Worm (Caenorhabditis elegans) whole organism, mixed stage, embryonic: ENCODE results near the gene vars-1.

Source experiments
- M03D4.4 ChIP-seq: sonication (generic microtip); optimal IDR thresholded peaks from 2 replicates; lab custom pipeline; 2017; ENCODE audit warnings: mild to moderate bottlenecking, missing genetic modification characterization, missing compliant biosample characterization
- bed-3 ChIP-seq: fragments of 200-800 bp; sonication (Bioruptor generic); optimal IDR thresholded peaks from 3 replicates; lab custom pipeline; 2018; ENCODE audit warnings: mild to moderate bottlenecking, missing genetic modification characterization, moderate library complexity, missing compliant biosample characterization
- blmp-1 ChIP-seq: fragments of 150-350 bp; optimal IDR thresholded peaks from 2 replicates; lab custom pipeline; 2014; ENCODE audit warnings: missing biosample characterization, missing genetic modification characterization
- ceh-39 ChIP-seq: fragments of 150-350 bp; optimal IDR thresholded peaks from 2 replicates; lab custom pipeline; 2014; ENCODE audit warnings: missing biosample characterization, missing genetic modification characterization
- ceh-43 ChIP-seq: fragments of 200-800 bp; sonication (Bioruptor generic); optimal IDR thresholded peaks from 2 replicates; lab custom pipeline; 2018; ENCODE audit warnings: mild to moderate bottlenecking, missing genetic modification characterization, moderate library complexity, missing compliant biosample characterization
- ces-1 ChIP-seq: fragments of 150-350 bp; optimal IDR thresholded peaks from 2 replicates; lab custom pipeline; 2014; ENCODE audit warnings: missing biosample characterization, missing genetic modification reagents, missing genetic modification characterization
- cnd-1 ChIP-seq: fragments of 200-800 bp; sonication (Bioruptor generic); optimal IDR thresholded peaks from 2 replicates; lab custom pipeline; 2018; ENCODE audit warnings: mild to moderate bottlenecking, missing genetic modification characterization, missing compliant biosample characterization
- drap-1 ChIP-seq: fragments of 200-800 bp; sonication (Bioruptor generic); optimal IDR thresholded peaks from 3 replicates; lab custom pipeline; 2018; ENCODE audit warnings: mild to moderate bottlenecking, missing genetic modification characterization, missing compliant biosample characterization
- elt-1 ChIP-seq: sonication (generic microtip); optimal IDR thresholded peaks from 2 replicates; lab custom pipeline; 2017; ENCODE audit warnings: missing genetic modification characterization, mild to moderate bottlenecking, missing compliant biosample characterization, antibody characterized with exemption, moderate library complexity, borderline replicate concordance; ENCODE audit not compliant: insufficient read depth
- elt-3 ChIP-seq: fragments of 150-350 bp; optimal IDR thresholded peaks from 2 replicates; lab custom pipeline; 2014; ENCODE audit warnings: missing biosample characterization, missing genetic modification characterization
- flh-1 ChIP-seq: fragments of 200-800 bp; sonication (Bioruptor generic); optimal IDR thresholded peaks from 2 replicates; lab custom pipeline; 2018; ENCODE audit warnings: mild to moderate bottlenecking, missing genetic modification characterization, moderate library complexity, missing compliant biosample characterization
- ham-2 ChIP-seq: fragments of 200-800 bp; sonication (Bioruptor generic); optimal IDR thresholded peaks from 2 replicates; lab custom pipeline; 2018; ENCODE audit warnings: mild to moderate bottlenecking, missing genetic modification characterization, missing compliant biosample characterization
- hlh-1 ChIP-seq: fragments of 150-350 bp; optimal IDR thresholded peaks from 2 replicates; lab custom pipeline; 2014; ENCODE audit warnings: missing biosample characterization, missing genetic modification reagents, missing genetic modification characterization
- lin-13 ChIP-seq: fragments of 150-350 bp; optimal IDR thresholded peaks from 2 replicates; lab custom pipeline; 2014; ENCODE audit warnings: missing biosample characterization, missing genetic modification characterization
- lin-32 ChIP-seq: fragments of 200-800 bp; sonication (Bioruptor generic); optimal IDR thresholded peaks from 2 replicates; lab custom pipeline; 2018; ENCODE audit warnings: mild to moderate bottlenecking, missing genetic modification characterization, missing compliant biosample characterization
- lsy-2 ChIP-seq: fragments of 150-350 bp; optimal IDR thresholded peaks from 2 replicates; lab custom pipeline; 2014; ENCODE audit warnings: missing biosample characterization, missing genetic modification characterization
- mab-5 ChIP-seq: fragments of 150-350 bp; optimal IDR thresholded peaks from 2 replicates; lab custom pipeline; 2014; ENCODE audit warnings: missing biosample characterization, missing genetic modification characterization
- mep-1 ChIP-seq: fragments of 150-350 bp; optimal IDR thresholded peaks from 2 replicates; lab custom pipeline; 2017; ENCODE audit warnings: missing biosample characterization, missing genetic modification reagents, missing genetic modification characterization, inconsistent platforms
- mls-2 ChIP-seq: sonication (generic microtip); optimal IDR thresholded peaks from 2 replicates; lab custom pipeline; 2016; ENCODE audit warnings: mild to moderate bottlenecking, missing genetic modification characterization, moderate library complexity, missing compliant biosample characterization
- nhr-12 ChIP-seq: fragments of 150-350 bp; optimal IDR thresholded peaks from 2 replicates; lab custom pipeline; 2014; ENCODE audit warnings: missing biosample characterization, missing genetic modification characterization
- nhr-2 ChIP-seq: fragments of 150-350 bp; optimal IDR thresholded peaks from 2 replicates; lab custom pipeline; 2014; ENCODE audit warnings: missing biosample characterization, missing genetic modification characterization
- nhr-237 ChIP-seq: fragments of 150-350 bp; optimal IDR thresholded peaks from 2 replicates; lab custom pipeline; 2014; ENCODE audit warnings: missing biosample characterization, missing genetic modification characterization
- nhr-28 ChIP-seq: fragments of 150-350 bp; optimal IDR thresholded peaks from 2 replicates; lab custom pipeline; 2014; ENCODE audit warnings: missing biosample characterization, missing genetic modification characterization
- nhr-76 ChIP-seq: sonication (generic microtip); optimal IDR thresholded peaks from 2 replicates; lab custom pipeline; 2017; ENCODE audit warnings: missing biosample characterization, missing genetic modification characterization
- pha-4 ChIP-seq: fragments of 150-350 bp; optimal IDR thresholded peaks from 2 replicates; lab custom pipeline; 2018; ENCODE audit warnings: missing biosample characterization, missing genetic modification reagents, missing genetic modification characterization
- snpc-4 ChIP-seq: fragments of 150-350 bp; optimal IDR thresholded peaks from 2 replicates; lab custom pipeline; 2014; ENCODE audit warnings: missing biosample characterization, missing genetic modification characterization
- sptf-1 ChIP-seq: sonication (generic microtip); optimal IDR thresholded peaks from 2 replicates; lab custom pipeline; 2017; ENCODE audit warnings: mild to moderate bottlenecking, missing genetic modification characterization, moderate library complexity, missing compliant biosample characterization
- tbx-8 ChIP-seq: fragments of 200-800 bp; sonication (Bioruptor generic); optimal IDR thresholded peaks from 2 replicates; lab custom pipeline; 2018; ENCODE audit warnings: mild to moderate bottlenecking, missing genetic modification characterization, moderate library complexity, missing compliant biosample characterization
- unc-120 ChIP-seq: sonication (generic microtip); optimal IDR thresholded peaks from 2 replicates; lab custom pipeline; 2017; ENCODE audit warnings: missing genetic modification characterization, missing compliant biosample characterization; ENCODE audit not compliant: poor library complexity, severe bottlenecking
- unc-39 ChIP-seq: fragments of 150-350 bp; optimal IDR thresholded peaks from 2 replicates; lab custom pipeline; 2014; ENCODE audit warnings: missing biosample characterization, missing genetic modification characterization
- unc-62 ChIP-seq: fragments of 150-350 bp; optimal IDR thresholded peaks from 2 replicates; lab custom pipeline; 2014; ENCODE audit warnings: missing biosample characterization, missing genetic modification reagents, missing genetic modification characterization
- zip-8 ChIP-seq: fragments of 150-350 bp; optimal IDR thresholded peaks from 2 replicates; lab custom pipeline; 2014; ENCODE audit warnings: missing biosample characterization, missing genetic modification characterization

vars-1 gene

DNA sequence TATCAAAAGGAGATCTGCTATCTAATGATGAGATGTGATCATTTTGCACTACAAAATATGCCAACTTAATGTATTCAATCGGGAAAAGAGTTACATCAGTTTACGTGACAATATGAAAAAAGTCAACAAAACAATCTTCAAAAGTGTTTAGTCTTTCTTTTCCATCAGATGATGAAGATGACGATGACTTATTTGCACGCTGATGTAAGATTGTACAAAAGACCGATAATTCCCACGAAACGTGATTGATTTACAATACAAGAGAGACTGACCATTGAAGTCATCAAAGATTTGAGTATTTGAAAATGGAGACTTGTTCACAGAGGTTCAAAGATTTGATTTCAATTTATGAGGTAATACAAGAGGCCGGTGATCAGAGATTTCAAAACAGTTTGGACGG lies 6.0 kb upstream of the vars-1 start:
- TF ChIP-seq zip-8: no peak
- TF ChIP-seq unc-120 (tag; lab: Kevin White, UChicago): no peak
- TF ChIP-seq bed-3: no peak
- TF ChIP-seq elt-3 (tag; lab: Kevin White, UChicago): no peak
- TF ChIP-seq nhr-237 (tag; lab: Kevin White, UChicago): no peak
- TF ChIP-seq nhr-28: no peak
- no peak for TF ChIP-seq lsy-2 (tag; lab: Kevin White, UChicago)
- TF ChIP-seq hlh-1 (tag; lab: Kevin White, UChicago): no peak
- TF ChIP-seq sptf-1 (tag; lab: Kevin White, UChicago): no peak
- no peak for TF ChIP-seq pha-4 (tag; lab: Kevin White, UChicago)
- TF ChIP-seq unc-39 (tag; lab: Kevin White, UChicago): no peak
- no peak for TF ChIP-seq M03D4.4 (tag; lab: Kevin White, UChicago)
- no peak for TF ChIP-seq lin-13
- TF ChIP-seq ceh-43 (GFP tag; lab: Kevin White, UChicago): no peak
- TF ChIP-seq, all 35 proteins: peak for 0

DNA sequence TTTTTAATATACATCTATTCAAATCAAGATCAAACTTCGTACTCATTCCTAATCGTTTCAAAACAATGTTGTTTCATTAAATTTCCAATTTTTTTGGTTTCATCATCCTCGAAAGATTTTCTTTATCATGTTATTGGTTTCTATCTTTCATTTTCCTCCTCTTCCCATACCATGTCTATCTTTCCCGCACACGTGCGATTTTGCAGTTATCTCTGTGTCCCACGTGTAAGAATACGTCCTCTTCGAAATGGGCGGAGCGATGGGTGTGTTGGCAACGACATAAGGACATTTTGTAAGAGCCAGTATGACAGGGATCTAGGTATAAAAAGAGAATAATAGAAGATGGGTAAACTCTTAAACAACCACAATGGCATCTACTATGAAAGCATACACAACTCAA lies 4.9 kb upstream of the vars-1 start, which contains the start of gene F43H9.4:
Gene F43H9.4, plus strand, starts transcription at position 366 of the 400 bp plus-strand sequence.
- TF ChIP-seq snpc-4 (tag; lab: Kevin White, UChicago): no peak
- no peak for TF ChIP-seq unc-39 (tag; lab: Kevin White, UChicago)
- TF ChIP-seq elt-3 (tag; lab: Kevin White, UChicago): no peak
- TF ChIP-seq nhr-12: no peak
- no peak for TF ChIP-seq mab-5 (tag; lab: Kevin White, UChicago)
- TF ChIP-seq mls-2 (tag; lab: Kevin White, UChicago): no peak
- TF ChIP-seq unc-62 (GFP tag; lab: Kevin White, UChicago): no peak
- no peak for TF ChIP-seq pha-4 (tag; lab: Kevin White, UChicago)
- TF ChIP-seq mep-1 (tag; lab: Kevin White, UChicago): no peak
- TF ChIP-seq flh-1 (GFP tag; lab: Kevin White, UChicago): no peak
- no peak for TF ChIP-seq lin-32
- TF ChIP-seq ham-2: no peak
- no peak for TF ChIP-seq drap-1 (GFP tag; lab: Kevin White, UChicago)
- no peak for TF ChIP-seq lin-13
- no peak for TF ChIP-seq nhr-2
- TF ChIP-seq ceh-39 (tag; lab: Kevin White, UChicago): no peak
- no peak for TF ChIP-seq nhr-76
- no peak for TF ChIP-seq tbx-8 (GFP tag; lab: Kevin White, UChicago)

DNA sequence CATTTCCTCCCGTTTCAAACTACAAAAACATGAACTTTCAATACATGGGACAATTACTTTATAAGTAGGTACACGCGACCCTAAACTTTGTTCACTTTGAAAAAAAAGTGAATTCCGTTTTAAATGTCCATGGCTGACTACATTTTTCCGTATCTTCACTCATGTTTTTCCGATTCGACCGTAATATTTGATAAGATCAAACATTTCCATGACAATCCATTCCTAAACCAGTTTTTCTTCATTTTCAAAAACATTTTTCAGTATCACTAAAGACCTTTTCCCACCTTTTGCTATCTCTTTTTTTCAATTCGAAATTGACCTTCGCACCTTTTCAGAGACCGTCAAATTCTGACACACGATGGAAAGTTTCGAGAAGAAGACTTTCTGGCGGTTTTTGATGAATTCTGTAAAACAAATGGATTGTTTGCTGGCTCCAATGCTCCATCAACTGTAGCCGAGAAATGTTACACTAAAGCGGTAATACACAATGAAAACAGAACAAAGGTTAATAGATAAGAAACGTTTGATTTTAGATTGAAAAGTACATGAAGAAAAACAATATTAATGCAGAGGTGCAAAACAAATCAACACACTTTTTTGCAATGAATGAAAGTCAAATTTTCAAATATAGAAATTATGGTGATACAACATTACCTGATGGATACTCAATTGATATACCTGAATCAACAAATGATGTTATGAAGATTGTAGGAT lies 3.6 kb upstream of the vars-1 start:
- TF ChIP-seq tbx-8 (GFP tag; lab: Kevin White, UChicago): no peak
- no peak for TF ChIP-seq snpc-4 (tag; lab: Kevin White, UChicago)
- TF ChIP-seq bed-3: no peak
- TF ChIP-seq nhr-28: no peak
- TF ChIP-seq ces-1: no peak
- no peak for TF ChIP-seq ceh-43 (GFP tag; lab: Kevin White, UChicago)
- TF ChIP-seq nhr-12: no peak
- TF ChIP-seq lin-13: no peak

DNA sequence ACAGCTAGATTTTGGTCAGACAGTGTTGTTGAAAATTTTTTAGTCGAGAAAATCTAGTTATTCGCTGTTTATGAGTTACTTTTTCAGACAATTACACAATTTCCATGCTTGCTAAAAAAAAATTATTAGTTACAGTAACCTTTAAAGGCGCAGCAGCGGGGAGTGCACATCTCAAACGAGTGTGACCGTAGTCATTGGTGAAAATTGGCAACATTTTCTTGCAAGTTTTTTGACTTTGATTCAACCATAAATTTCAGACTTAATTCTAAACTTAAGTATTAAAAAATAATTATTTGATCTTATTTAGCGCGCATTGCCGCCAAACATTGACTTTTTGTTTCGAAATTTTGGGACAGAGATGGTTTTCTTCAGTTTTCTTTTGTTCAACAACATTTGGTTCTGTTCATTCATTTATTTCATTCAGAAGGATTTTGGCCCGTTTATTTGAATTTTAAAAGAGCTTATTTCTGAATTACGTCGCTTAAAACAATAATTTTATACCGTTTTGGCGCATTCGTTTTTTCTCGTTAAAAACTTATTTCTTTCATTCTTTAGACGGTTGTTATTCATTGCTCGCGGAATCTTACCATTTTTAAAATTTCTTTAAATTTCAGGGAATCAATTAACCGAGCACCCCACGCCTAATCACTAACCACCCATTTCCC lies 2.3 kb upstream of the vars-1 start, which contains the start of gene oma-2:
Gene oma-2, plus strand, starts transcription at position 615 of the 665 bp plus-strand sequence.
- no peak for TF ChIP-seq blmp-1 (tag; lab: Kevin White, UChicago)
- no peak for TF ChIP-seq nhr-237 (tag; lab: Kevin White, UChicago)
- TF ChIP-seq unc-62 (GFP tag; lab: Kevin White, UChicago): no peak
- no peak for TF ChIP-seq zip-8
- no peak for TF ChIP-seq elt-1 (tag; lab: Kevin White, UChicago)
- TF ChIP-seq lsy-2 (tag; lab: Kevin White, UChicago): no peak
- no peak for TF ChIP-seq tbx-8 (GFP tag; lab: Kevin White, UChicago)
- TF ChIP-seq unc-39 (tag; lab: Kevin White, UChicago): no peak
- no peak for TF ChIP-seq cnd-1 (tag; lab: Kevin White, UChicago)
- no peak for TF ChIP-seq hlh-1 (tag; lab: Kevin White, UChicago)
- no peak for TF ChIP-seq sptf-1 (tag; lab: Kevin White, UChicago)
- no peak for TF ChIP-seq ceh-39 (tag; lab: Kevin White, UChicago)
- no peak for TF ChIP-seq nhr-76
- TF ChIP-seq nhr-12: no peak
- TF ChIP-seq lin-32: no peak
- TF ChIP-seq nhr-2: no peak
- TF ChIP-seq bed-3: no peak
- no peak for TF ChIP-seq pha-4 (tag; lab: Kevin White, UChicago)
- no peak for TF ChIP-seq unc-120 (tag; lab: Kevin White, UChicago)
- no peak for TF ChIP-seq snpc-4 (tag; lab: Kevin White, UChicago)
